Fruit fly (Drosophila melanogaster) whole organism, embryonic: Measurements from ENCODE around the gene Pdi.

Experiments used
- Aef1 ChIP-seq: fragments of 200-800 bp; sonication (Bioruptor generic); IDR thresholded peaks from 3 replicates; pipeline ENCODE4 v1.3.6; 2022; ENCODE audit warnings: missing biosample characterization, missing genetic modification characterization
- BtbVII ChIP-seq: fragments of 200-800 bp; sonication (Bioruptor generic); optimal IDR thresholded peaks from 3 replicates; lab custom pipeline; 2017; ENCODE audit warnings: missing biosample characterization, mild to moderate bottlenecking, missing genetic modification characterization
- CG10209 ChIP-seq: fragments of 200-800 bp; sonication (Bioruptor generic); optimal IDR thresholded peaks from 3 replicates; lab custom pipeline; 2017; ENCODE audit warnings: missing biosample characterization, mild to moderate bottlenecking, missing genetic modification characterization, missing genetic modification reagents
- CG10654 ChIP-seq: fragments of 200-800 bp; sonication (Bioruptor generic); optimal IDR thresholded peaks from 2 replicates; lab custom pipeline; 2016; ENCODE audit warnings: missing biosample characterization, missing genetic modification characterization
- CG12219 ChIP-seq: fragments of 200-800 bp; sonication (Bioruptor generic); optimal IDR thresholded peaks from 3 replicates; lab custom pipeline; 2018; ENCODE audit warnings: missing biosample characterization, mild to moderate bottlenecking, missing genetic modification characterization
- CG14050 ChIP-seq: fragments of 200-800 bp; sonication (Bioruptor generic); IDR thresholded peaks from 3 replicates; pipeline ENCODE4 v1.3.6; 2022; ENCODE audit warnings: missing biosample characterization, missing genetic modification characterization
- CG14441 ChIP-seq: fragments of 200-800 bp; sonication (Bioruptor generic); IDR thresholded peaks from 2 replicates; pipeline ENCODE4 v1.3.6; 2022; ENCODE audit warnings: missing biosample characterization, missing genetic modification characterization
- CG15011 ChIP-seq: fragments of 200-800 bp; sonication (Bioruptor generic); optimal IDR thresholded peaks from 3 replicates; lab custom pipeline; 2018; ENCODE audit warnings: missing biosample characterization, mild to moderate bottlenecking, missing genetic modification characterization
- CG15073 ChIP-seq: fragments of 200-800 bp; sonication (Bioruptor generic); optimal IDR thresholded peaks from 2 replicates; lab custom pipeline; 2016; ENCODE audit warnings: missing biosample characterization, missing genetic modification characterization
- CG1647 ChIP-seq: fragments of 200-800 bp; sonication (Bioruptor generic); optimal IDR thresholded peaks from 3 replicates; lab custom pipeline; 2016; ENCODE audit warnings: missing biosample characterization, missing genetic modification characterization
- CG16863 ChIP-seq: fragments of 200-800 bp; sonication (Bioruptor generic); optimal IDR thresholded peaks from 3 replicates; lab custom pipeline; 2016; ENCODE audit warnings: missing biosample characterization, missing genetic modification characterization
- CG1792 ChIP-seq: fragments of 200-800 bp; sonication (Bioruptor generic); optimal IDR thresholded peaks from 2 replicates; lab custom pipeline; 2016; ENCODE audit warnings: missing biosample characterization, missing genetic modification characterization
- CG34422 ChIP-seq: fragments of 200-800 bp; sonication (Bioruptor generic); IDR thresholded peaks from 3 replicates; pipeline ENCODE4 v1.3.6; 2022; ENCODE audit warnings: missing biosample characterization, missing genetic modification characterization
- CG4360 ChIP-seq: fragments of 200-800 bp; sonication (Bioruptor generic); IDR thresholded peaks from 2 replicates; pipeline ENCODE4 v1.3.6; 2022; ENCODE audit warnings: missing biosample characterization, missing genetic modification characterization
- CG4820 ChIP-seq: fragments of 200-800 bp; sonication (Bioruptor generic); optimal IDR thresholded peaks from 3 replicates; lab custom pipeline; 2016; ENCODE audit warnings: missing biosample characterization, missing genetic modification characterization
- CG6683 ChIP-seq: fragments of 200-800 bp; sonication (Bioruptor generic); optimal IDR thresholded peaks from 2 replicates; lab custom pipeline; 2017; ENCODE audit warnings: missing biosample characterization, mild to moderate bottlenecking, missing genetic modification characterization, missing genetic modification reagents
- CG7357 ChIP-seq: fragments of 200-800 bp; sonication (Bioruptor generic); IDR thresholded peaks from 3 replicates; pipeline ENCODE4 v1.3.6; 2022; ENCODE audit warnings: missing biosample characterization, missing genetic modification characterization
- CG7987 ChIP-seq: fragments of 200-800 bp; sonication (Bioruptor generic); optimal IDR thresholded peaks from 2 replicates; lab custom pipeline; 2018; ENCODE audit warnings: missing biosample characterization, mild to moderate bottlenecking, missing genetic modification characterization, moderate library complexity
- CG9437 ChIP-seq: fragments of 200-800 bp; sonication (Bioruptor generic); optimal IDR thresholded peaks from 2 replicates; lab custom pipeline; 2018; ENCODE audit warnings: missing biosample characterization, mild to moderate bottlenecking, missing genetic modification characterization
- CG9817 ChIP-seq: fragments of 200-800 bp; sonication (Bioruptor generic); optimal IDR thresholded peaks from 2 replicates; lab custom pipeline; 2018; ENCODE audit warnings: missing biosample characterization, mild to moderate bottlenecking, missing genetic modification characterization, moderate library complexity
- CG9876 ChIP-seq: fragments of 200-800 bp; sonication (Bioruptor generic); optimal IDR thresholded peaks from 2 replicates; lab custom pipeline; 2016; ENCODE audit warnings: missing biosample characterization, missing genetic modification characterization
- CoRest ChIP-seq: fragments of 200-800 bp; sonication (Bioruptor generic); optimal IDR thresholded peaks from 3 replicates; lab custom pipeline; 2018; ENCODE audit warnings: missing biosample characterization, mild to moderate bottlenecking, missing genetic modification characterization, moderate library complexity
- D19A ChIP-seq: fragments of 200-800 bp; optimal IDR thresholded peaks from 3 replicates; lab custom pipeline; 2019; ENCODE audit warnings: missing biosample characterization, mild to moderate bottlenecking, missing genetic modification characterization, moderate library complexity
- Dbx ChIP-seq: fragments of 200-800 bp; sonication (Bioruptor generic); IDR thresholded peaks from 3 replicates; pipeline ENCODE4 v1.3.6; 2022; ENCODE audit warnings: missing biosample characterization, missing genetic modification characterization
- Dfd ChIP-seq, 2 experiments: fragments of >200 bp; optimal IDR thresholded peaks; 2 replicates each; lab custom pipeline; 2017; ENCODE audit warnings: missing biosample characterization in 2 of 2, missing genetic modification characterization in 2 of 2
- Dp ChIP-seq: fragments of 200-800 bp; sonication (Bioruptor generic); optimal IDR thresholded peaks from 2 replicates; lab custom pipeline; 2018; ENCODE audit warnings: missing biosample characterization, mild to moderate bottlenecking, missing genetic modification characterization, moderate library complexity
- Fer3 ChIP-seq: fragments of 200-800 bp; sonication (Bioruptor generic); optimal IDR thresholded peaks from 2 replicates; lab custom pipeline; 2018; ENCODE audit warnings: missing biosample characterization, mild to moderate bottlenecking, missing genetic modification characterization, moderate library complexity
- Jarid2 ChIP-seq: fragments of 200-800 bp; sonication (Bioruptor generic); optimal IDR thresholded peaks from 3 replicates; lab custom pipeline; 2017; ENCODE audit warnings: mild to moderate bottlenecking, missing biosample characterization, missing genetic modification reagents, missing genetic modification characterization
- MTF-1 ChIP-seq: fragments of 200-800 bp; sonication (Bioruptor generic); optimal IDR thresholded peaks from 2 replicates; lab custom pipeline; 2018; ENCODE audit warnings: missing biosample characterization, mild to moderate bottlenecking, missing genetic modification characterization, borderline replicate concordance
- NfI ChIP-seq: fragments of 200-800 bp; sonication (Bioruptor generic); optimal IDR thresholded peaks from 3 replicates; lab custom pipeline; 2018; ENCODE audit warnings: missing biosample characterization, mild to moderate bottlenecking, missing genetic modification characterization, moderate library complexity
- Poxn ChIP-seq: fragments of 200-800 bp; sonication (Bioruptor generic); IDR thresholded peaks from 2 replicates; pipeline ENCODE4 v1.3.6; 2022; ENCODE audit warnings: missing biosample characterization, missing genetic modification characterization
- Spps ChIP-seq: fragments of 200-800 bp; sonication (Bioruptor generic); optimal IDR thresholded peaks from 2 replicates; lab custom pipeline; 2018; ENCODE audit warnings: missing biosample characterization, mild to moderate bottlenecking, missing genetic modification characterization
- ab ChIP-seq: fragments of 200-800 bp; sonication (Bioruptor generic); optimal IDR thresholded peaks from 2 replicates; lab custom pipeline; 2016; ENCODE audit warnings: missing biosample characterization, missing genetic modification characterization
- az2 ChIP-seq: fragments of 200-800 bp; sonication (Bioruptor generic); optimal IDR thresholded peaks from 3 replicates; lab custom pipeline; 2016; ENCODE audit warnings: missing biosample characterization, missing genetic modification characterization
- ci ChIP-seq: fragments of 200-800 bp; sonication (Bioruptor generic); IDR thresholded peaks from 3 replicates; pipeline ENCODE4 v1.3.6; 2022; ENCODE audit warnings: missing biosample characterization, missing genetic modification characterization
- dm ChIP-seq: fragments of 200-800 bp; sonication (Bioruptor generic); optimal IDR thresholded peaks from 3 replicates; lab custom pipeline; 2016; ENCODE audit warnings: missing biosample characterization, missing genetic modification characterization
- dpn ChIP-seq, 2 experiments: fragments of 200-800 bp; sonication (Bioruptor generic); optimal IDR thresholded peaks; 3 replicates each; lab custom pipeline; 2016; ENCODE audit warnings: missing biosample characterization in 2 of 2, missing genetic modification characterization in 2 of 2
- dysf ChIP-seq: fragments of 200-800 bp; sonication (Bioruptor generic); IDR thresholded peaks from 3 replicates; pipeline ENCODE4 v1.3.6; 2022; ENCODE audit warnings: missing biosample characterization, missing genetic modification characterization
- eyg ChIP-seq: fragments of 200-800 bp; sonication (Bioruptor generic); optimal IDR thresholded peaks from 3 replicates; lab custom pipeline; 2016; ENCODE audit warnings: missing biosample characterization, missing genetic modification characterization
- h ChIP-seq: fragments of >200 bp; optimal IDR thresholded peaks from 2 replicates; lab custom pipeline; 2017
- ind ChIP-seq: fragments of 200-800 bp; sonication (Bioruptor generic); optimal IDR thresholded peaks from 3 replicates; lab custom pipeline; 2016; ENCODE audit warnings: missing biosample characterization, missing genetic modification characterization
- pan ChIP-seq, 4 experiments: fragments of >200 bp in 3 of 4; fragments of 200-800 bp in 1 of 4; sonication (Bioruptor generic) in 1 of 4; optimal IDR thresholded peaks in 3 of 4; IDR thresholded peaks in 1 of 4; 2 replicates each; pipeline versions ENCODE4 v1.3.6 to Lab custom; 2017 to 2022; ENCODE audit warnings: missing biosample characterization in 2 of 4, missing genetic modification characterization in 2 of 4, mixed read lengths in 1 of 4
- prd ChIP-seq, 3 experiments: fragments of >200 bp in 2 of 3; fragments of 200-800 bp in 1 of 3; sonication (Bioruptor generic) in 1 of 3; optimal IDR thresholded peaks in 2 of 3; IDR thresholded peaks in 1 of 3; 2 replicates in 2 of 3; 3 replicates in 1 of 3; pipeline versions ENCODE4 v1.3.6 to Lab custom; 2017 to 2022; ENCODE audit warnings: missing biosample characterization in 1 of 3, missing genetic modification characterization in 1 of 3
- shn ChIP-seq: fragments of 200-800 bp; sonication (Bioruptor generic); optimal IDR thresholded peaks from 3 replicates; lab custom pipeline; 2016; ENCODE audit warnings: missing biosample characterization, missing genetic modification characterization
- sima ChIP-seq: fragments of 200-800 bp; sonication (Bioruptor generic); optimal IDR thresholded peaks from 2 replicates; lab custom pipeline; 2016; ENCODE audit warnings: missing biosample characterization, missing genetic modification characterization
- tll ChIP-seq, 2 experiments: fragments of 200-800 bp in 1 of 2; fragments of >200 bp in 1 of 2; sonication (Bioruptor generic) in 1 of 2; optimal IDR thresholded peaks; 2 replicates each; lab custom pipeline; 2017 to 2019; ENCODE audit warnings: missing biosample characterization in 2 of 2, missing genetic modification characterization in 2 of 2, mild to moderate bottlenecking in 1 of 2, moderate library complexity in 1 of 2
- unc-4 ChIP-seq: fragments of 200-800 bp; sonication (Bioruptor generic); IDR thresholded peaks from 2 replicates; pipeline ENCODE4 v1.3.6; 2022; ENCODE audit warnings: missing biosample characterization, missing genetic modification characterization; ENCODE audit not compliant: partially characterized antibody
- yki ChIP-seq: fragments of >200 bp; optimal IDR thresholded peaks from 3 replicates; lab custom pipeline; 2018

Pdi gene

DNA sequence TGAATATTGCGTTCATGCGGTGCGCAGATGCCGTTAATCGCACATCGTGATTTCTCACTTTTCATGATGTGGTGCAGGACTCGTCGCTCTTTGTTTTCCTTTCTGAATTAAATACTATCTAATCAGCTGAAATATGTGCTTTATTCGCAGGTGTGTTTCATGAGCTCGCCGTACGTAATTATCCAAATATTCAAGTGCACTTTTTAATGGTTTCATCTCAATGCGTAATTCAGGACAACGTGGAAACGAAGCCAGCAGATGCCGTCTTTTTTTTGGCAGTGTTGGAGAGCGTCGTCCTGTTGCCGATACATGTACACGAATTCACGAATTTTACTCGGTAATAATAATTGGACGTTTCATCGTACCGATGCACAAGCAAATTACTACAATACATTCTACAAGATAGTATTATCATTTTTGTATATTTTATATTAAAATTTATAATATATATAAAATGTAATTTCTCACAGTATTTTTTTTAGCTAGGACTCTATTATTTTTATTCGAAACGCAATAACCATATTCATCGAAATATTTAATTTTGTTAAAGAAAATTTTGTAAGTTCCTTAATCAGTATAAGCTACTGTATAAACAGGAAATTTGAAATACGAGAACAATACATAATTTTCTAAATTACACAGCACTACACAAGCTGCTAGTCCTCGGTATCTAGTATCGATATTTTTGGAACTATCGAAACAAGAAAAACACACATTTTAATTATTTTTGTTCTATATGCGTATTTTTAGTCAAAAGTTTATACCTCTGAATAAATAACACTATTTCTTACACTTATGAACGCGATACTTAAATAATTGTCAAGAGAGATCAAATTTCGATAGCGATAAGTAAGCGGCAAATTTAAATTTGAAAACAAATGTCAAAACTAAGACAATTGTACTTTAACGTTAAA lies 5.7 kb downstream of the Pdi start, which contains the start of gene CG12316:
CG12316 (minus strand) TSS at position 276 of the 914 bp plus-strand sequence.
- TF ChIP-seq CG9817 (tag; lab: Kevin White, UChicago) (peak; percentile 87), Dp (GFP tag; lab: Kevin White, UChicago) (peak; percentile 76), az2 (GFP tag; lab: Kevin White, UChicago) (peak; percentile 86), Aef1 (GFP tag; lab: Robert Waterston, UW) (peak; percentile 47; the same call in 1 of the 3 replicates), CG6683 (GFP tag; lab: Kevin White, UChicago) (peak; percentile 81), dm (GFP tag; lab: Kevin White, UChicago) (peak; percentile 88), D19A (tag; lab: Kevin White, UChicago) (peak; percentile 90), CG14441 (peak; percentile 70), Jarid2 (peak; percentile 72), CG9437 (GFP tag; lab: Kevin White, UChicago) (peak; percentile 85), CG7987 (GFP tag; lab: Kevin White, UChicago) (peak; percentile 85), BtbVII (GFP tag; lab: Kevin White, UChicago) (peak; percentile 91), CG14050 (GFP tag; lab: Robert Waterston, UW) (peak; percentile 79), h (lab: Kevin White, UChicago) (no peak), CG1647 (GFP tag; lab: Kevin White, UChicago) (peak; percentile 83), CG15073 (GFP tag; lab: Kevin White, UChicago) (no peak), tll (GFP tag; optimal IDR thresholded peaks at IDR 0.05; lab: Kevin White, UChicago) (peak in 1 of 2 experiments; percentile 4), CoRest (peak; percentile 93), CG15011 (GFP tag; lab: Kevin White, UChicago) (peak; percentile 87), ind (GFP tag; lab: Kevin White, UChicago) (peak; percentile 83), unc-4 (GFP tag; lab: Robert Waterston, UW) (peak; percentile 84), Dbx (GFP tag; lab: Robert Waterston, UW) (peak; percentile 79), CG16863 (GFP tag; lab: Kevin White, UChicago) (peak; percentile 91), sima (GFP tag; lab: Kevin White, UChicago) (peak; percentile 84), CG7357 (GFP tag; lab: Robert Waterston, UW) (peak; percentile 74), shn (GFP tag; lab: Kevin White, UChicago) (peak; percentile 93), CG12219 (GFP tag; lab: Kevin White, UChicago) (peak; percentile 95), dysf (GFP tag; lab: Robert Waterston, UW) (peak; percentile 90), ci (peak; percentile 93), CG10209 (GFP tag; lab: Kevin White, UChicago) (peak; percentile 90), CG34422 (GFP tag; lab: Robert Waterston, UW) (peak; percentile 69), CG10654 (peak; percentile 89), CG1792 (GFP tag; lab: Kevin White, UChicago) (peak; percentile 84), prd (optimal IDR thresholded peaks at IDR 0.05; lab: Kevin White, UChicago) (no peak), prd (GFP tag; IDR thresholded peaks at IDR 0.05; lab: Robert Waterston, UW) (peak; percentile 89), CG4360 (GFP tag; lab: Robert Waterston, UW) (0 out of 2 replicates have a peak, but pooled peaks have one; percentile 7), CG9876 (GFP tag; lab: Kevin White, UChicago) (peak; percentile 74), CG4820 (GFP tag; lab: Kevin White, UChicago) (peak; percentile 100), pan (optimal IDR thresholded peaks at IDR 0.05; lab: Kevin White, UChicago) (no peak), pan (GFP tag; optimal IDR thresholded peaks at IDR 0.05 in 1 of 2, IDR thresholded peaks at IDR 0.05 in 1 of 2) (peak in 1 of 2 experiments; percentile 82), yki (no peak), eyg (GFP tag; lab: Kevin White, UChicago) (peak; percentile 85), Spps (tag; lab: Kevin White, UChicago) (peak; percentile 93), MTF-1 (GFP tag; lab: Kevin White, UChicago) (peak; percentile 78), NfI (GFP tag; lab: Kevin White, UChicago) (peak; percentile 90), ab (peak; percentile 57), Dfd (GFP tag; optimal IDR thresholded peaks at IDR 0.05; lab: Kevin White, UChicago) (no peak), Fer3 (peak; percentile 89), dpn (GFP tag; optimal IDR thresholded peaks at IDR 0.05; lab: Kevin White, UChicago) (peak; percentile 84 to 89), Poxn (GFP tag; lab: Robert Waterston, UW) (0 out of 2 replicates have a peak, but pooled peaks have one; percentile 24)
